Fruit fly (Drosophila melanogaster) whole organism, embryonic: ENCODE data around the gene Gdh.

ENCODE experiments used
- Antp ChIP-seq: fragments of 200-800 bp; sonication (Bioruptor generic); optimal IDR thresholded peaks from 3 replicates; lab custom pipeline; 2016; ENCODE audit warnings: missing biosample characterization, missing genetic modification characterization
- Atf3 ChIP-seq: fragments of 200-800 bp; sonication (Bioruptor generic); optimal IDR thresholded peaks from 3 replicates; lab custom pipeline; 2016; ENCODE audit warnings: missing biosample characterization, missing genetic modification characterization
- BtbVII ChIP-seq: fragments of 200-800 bp; sonication (Bioruptor generic); optimal IDR thresholded peaks from 3 replicates; lab custom pipeline; 2017; ENCODE audit warnings: missing biosample characterization, mild to moderate bottlenecking, missing genetic modification characterization
- CG12391 ChIP-seq: fragments of 200-800 bp; sonication (Bioruptor generic); optimal IDR thresholded peaks from 3 replicates; lab custom pipeline; 2018; ENCODE audit warnings: missing biosample characterization, mild to moderate bottlenecking, missing genetic modification characterization, moderate library complexity
- CG13123 ChIP-seq: fragments of 200-800 bp; sonication (Bioruptor generic); optimal IDR thresholded peaks from 2 replicates; lab custom pipeline; 2016; ENCODE audit warnings: missing biosample characterization, missing genetic modification characterization
- CG14860 ChIP-seq: fragments of 200-800 bp; sonication (Bioruptor generic); IDR thresholded peaks from 3 replicates; pipeline ENCODE4 v1.3.6; 2022; ENCODE audit warnings: missing biosample characterization, missing genetic modification characterization; ENCODE audit not compliant: partially characterized antibody
- CG15011 ChIP-seq: fragments of 200-800 bp; sonication (Bioruptor generic); optimal IDR thresholded peaks from 3 replicates; lab custom pipeline; 2018; ENCODE audit warnings: missing biosample characterization, mild to moderate bottlenecking, missing genetic modification characterization
- CG16779 ChIP-seq: fragments of 200-800 bp; sonication (Bioruptor generic); IDR thresholded peaks from 2 replicates; pipeline ENCODE4 v1.3.6; 2022; ENCODE audit warnings: missing biosample characterization, missing genetic modification characterization
- CG18476 ChIP-seq: fragments of 200-800 bp; sonication (Bioruptor generic); optimal IDR thresholded peaks from 2 replicates; lab custom pipeline; 2016; ENCODE audit warnings: missing biosample characterization, mild to moderate bottlenecking, missing genetic modification characterization
- CG2129 ChIP-seq: fragments of 200-800 bp; sonication (Bioruptor generic); IDR thresholded peaks from 2 replicates; pipeline ENCODE4 v1.3.6; 2022; ENCODE audit warnings: missing biosample characterization, missing genetic modification characterization; ENCODE audit not compliant: partially characterized antibody
- CG2199 ChIP-seq: fragments of 200-800 bp; sonication (Bioruptor generic); IDR thresholded peaks from 3 replicates; pipeline ENCODE4 v1.3.6; 2022; ENCODE audit warnings: missing biosample characterization, missing genetic modification characterization
- CG30431 ChIP-seq: fragments of 200-800 bp; sonication (Bioruptor generic); optimal IDR thresholded peaks from 2 replicates; lab custom pipeline; 2017; ENCODE audit warnings: missing biosample characterization, missing genetic modification characterization
- CG3163 ChIP-seq: fragments of 200-800 bp; sonication (Bioruptor generic); optimal IDR thresholded peaks from 3 replicates; lab custom pipeline; 2016; ENCODE audit warnings: missing biosample characterization, missing genetic modification characterization
- CG34224 ChIP-seq: fragments of 200-800 bp; sonication (Bioruptor generic); IDR thresholded peaks from 3 replicates; pipeline ENCODE4 v1.3.6; 2022; ENCODE audit warnings: missing biosample characterization, missing genetic modification characterization; ENCODE audit not compliant: partially characterized antibody
- CG34376 ChIP-seq: fragments of 200-800 bp; sonication (Bioruptor generic); optimal IDR thresholded peaks from 2 replicates; lab custom pipeline; 2018; ENCODE audit warnings: missing biosample characterization, mild to moderate bottlenecking, missing genetic modification characterization
- CG3726 ChIP-seq: fragments of 200-800 bp; sonication (Bioruptor generic); IDR thresholded peaks from 3 replicates; pipeline ENCODE4, ENCODE4 v1.3.6; 2022; ENCODE audit warnings: missing biosample characterization, missing genetic modification characterization
- CG4282 ChIP-seq: fragments of 200-800 bp; sonication (Bioruptor generic); optimal IDR thresholded peaks from 2 replicates; lab custom pipeline; 2016; ENCODE audit warnings: missing biosample characterization, missing genetic modification characterization
- CG4404 ChIP-seq: fragments of 200-800 bp; sonication (Bioruptor generic); IDR thresholded peaks from 2 replicates; pipeline ENCODE4 v1.3.6; 2022; ENCODE audit warnings: missing biosample characterization, missing genetic modification characterization
- CG5953 ChIP-seq: fragments of 200-800 bp; sonication (Bioruptor generic); IDR thresholded peaks from 2 replicates; pipeline ENCODE4 v1.3.6; 2022; ENCODE audit warnings: missing biosample characterization, missing genetic modification characterization
- CG6765 ChIP-seq: fragments of 200-800 bp; sonication (Bioruptor generic); optimal IDR thresholded peaks from 3 replicates; lab custom pipeline; 2017; ENCODE audit warnings: missing biosample characterization, mild to moderate bottlenecking, missing genetic modification characterization
- CG7271 ChIP-seq: fragments of 200-800 bp; sonication (Bioruptor generic); optimal IDR thresholded peaks from 2 replicates; lab custom pipeline; 2018; ENCODE audit warnings: missing biosample characterization, mild to moderate bottlenecking, missing genetic modification characterization, moderate library complexity
- CG8924 ChIP-seq: fragments of 200-800 bp; optimal IDR thresholded peaks from 3 replicates; lab custom pipeline; 2019; ENCODE audit warnings: missing biosample characterization, mild to moderate bottlenecking, missing genetic modification characterization, moderate library complexity
- CTCF ChIP-seq: fragments of 200-800 bp; sonication (Bioruptor generic); optimal IDR thresholded peaks from 2 replicates; lab custom pipeline; 2017; ENCODE audit warnings: missing biosample characterization, mild to moderate bottlenecking, missing genetic modification characterization, moderate library complexity
- CkIIα-i1 ChIP-seq: fragments of 200-800 bp; sonication (Bioruptor generic); IDR thresholded peaks from 2 replicates; pipeline ENCODE4 v1.3.6; 2022; ENCODE audit warnings: missing biosample characterization, missing genetic modification characterization
- D19B ChIP-seq: fragments of 200-800 bp; sonication (Bioruptor generic); optimal IDR thresholded peaks from 2 replicates; lab custom pipeline; 2017; ENCODE audit warnings: missing biosample characterization, mild to moderate bottlenecking, missing genetic modification characterization
- ERR ChIP-seq: fragments of 200-800 bp; sonication (Bioruptor generic); optimal IDR thresholded peaks from 2 replicates; lab custom pipeline; 2016; ENCODE audit warnings: missing biosample characterization, missing genetic modification characterization
- Ets65A ChIP-seq: fragments of 200-800 bp; sonication (Bioruptor generic); peaks from one replicate; lab custom pipeline; 2016; ENCODE audit warnings: missing biosample characterization, missing genetic modification characterization
- Fer1 ChIP-seq: fragments of 200-800 bp; sonication (Bioruptor generic); optimal IDR thresholded peaks from 2 replicates; lab custom pipeline; 2017; ENCODE audit warnings: missing biosample characterization, mild to moderate bottlenecking, missing genetic modification characterization
- NFAT ChIP-seq: fragments of 200-800 bp; sonication (Bioruptor generic); IDR thresholded peaks from 2 replicates; pipeline ENCODE4 v1.3.6; 2022; ENCODE audit warnings: missing biosample characterization, missing genetic modification characterization
- NK7.1 ChIP-seq: fragments of 200-800 bp; sonication (Bioruptor generic); optimal IDR thresholded peaks from 3 replicates; lab custom pipeline; 2016; ENCODE audit warnings: missing biosample characterization, missing genetic modification characterization
- Ravus ChIP-seq: fragments of 200-800 bp; sonication (Bioruptor generic); IDR thresholded peaks from 2 replicates; pipeline ENCODE4 v1.3.6; 2022; ENCODE audit warnings: missing biosample characterization, missing genetic modification characterization
- Sin3A ChIP-seq: fragments of >200 bp; optimal IDR thresholded peaks from 2 replicates; lab custom pipeline; 2018
- Sox102F ChIP-seq: fragments of 200-800 bp; sonication (Bioruptor generic); optimal IDR thresholded peaks from 2 replicates; lab custom pipeline; 2018; ENCODE audit warnings: missing biosample characterization, mild to moderate bottlenecking, missing genetic modification characterization, moderate library complexity
- Spps ChIP-seq: fragments of 200-800 bp; sonication (Bioruptor generic); optimal IDR thresholded peaks from 2 replicates; lab custom pipeline; 2018; ENCODE audit warnings: missing biosample characterization, mild to moderate bottlenecking, missing genetic modification characterization
- Usf ChIP-seq: fragments of 200-800 bp; sonication (Bioruptor generic); optimal IDR thresholded peaks from 2 replicates; lab custom pipeline; 2017; ENCODE audit warnings: missing genotype, missing biosample characterization, missing genetic modification characterization
- al ChIP-seq: fragments of 200-800 bp; sonication (Bioruptor generic); IDR thresholded peaks from 2 replicates; pipeline ENCODE4 v1.3.6; 2022; ENCODE audit warnings: missing biosample characterization, missing genetic modification characterization
- br ChIP-seq: fragments of >200 bp; optimal IDR thresholded peaks from 2 replicates; lab custom pipeline; 2017
- caup ChIP-seq: fragments of 200-800 bp; sonication (Bioruptor generic); optimal IDR thresholded peaks from 3 replicates; lab custom pipeline; 2017; ENCODE audit warnings: missing biosample characterization, mild to moderate bottlenecking, missing genetic modification characterization, moderate library complexity; ENCODE audit not compliant: severe bottlenecking
- chm ChIP-seq: fragments of 200-800 bp; sonication (Bioruptor generic); IDR thresholded peaks from 2 replicates; pipeline ENCODE4 v1.3.6; 2022; ENCODE audit warnings: missing biosample characterization, missing genetic modification characterization
- danr ChIP-seq: fragments of 200-800 bp; sonication (Bioruptor generic); IDR thresholded peaks from 2 replicates; pipeline ENCODE4 v1.3.6; 2022; ENCODE audit warnings: missing biosample characterization, missing genetic modification characterization
- dmrt11E ChIP-seq: fragments of 200-800 bp; sonication (Bioruptor generic); optimal IDR thresholded peaks from 3 replicates; lab custom pipeline; 2018; ENCODE audit warnings: missing biosample characterization, mild to moderate bottlenecking, missing genetic modification characterization, moderate library complexity
- dmrt99B ChIP-seq: fragments of 200-800 bp; sonication (Bioruptor generic); optimal IDR thresholded peaks from 2 replicates; lab custom pipeline; 2018; ENCODE audit warnings: missing biosample characterization, mild to moderate bottlenecking, missing genetic modification characterization, moderate library complexity
- gcm2 ChIP-seq: fragments of 200-800 bp; sonication (Bioruptor generic); optimal IDR thresholded peaks from 2 replicates; lab custom pipeline; 2016; ENCODE audit warnings: missing biosample characterization, missing genetic modification characterization
- jigr1 ChIP-seq: fragments of 200-800 bp; sonication (Bioruptor generic); IDR thresholded peaks from 3 replicates; pipeline ENCODE4 v1.3.6; 2022; ENCODE audit warnings: missing biosample characterization, missing genetic modification characterization
- ken ChIP-seq: fragments of 200-800 bp; sonication (Bioruptor generic); IDR thresholded peaks from 3 replicates; pipeline ENCODE4 v1.3.6; 2022; ENCODE audit warnings: missing biosample characterization, missing genetic modification characterization
- mam ChIP-seq: fragments of 200-800 bp; sonication (Bioruptor generic); optimal IDR thresholded peaks from 3 replicates; lab custom pipeline; 2016; ENCODE audit warnings: missing biosample characterization, missing genetic modification characterization
- pan ChIP-seq, 4 experiments: fragments of >200 bp in 3 of 4; fragments of 200-800 bp in 1 of 4; sonication (Bioruptor generic) in 1 of 4; optimal IDR thresholded peaks in 3 of 4; IDR thresholded peaks in 1 of 4; 2 replicates each; pipeline versions ENCODE4 v1.3.6 to Lab custom; 2017 to 2022; ENCODE audit warnings: missing biosample characterization in 2 of 4, missing genetic modification characterization in 2 of 4, mixed read lengths in 1 of 4
- pum ChIP-seq: fragments of 200-800 bp; sonication (Bioruptor generic); optimal IDR thresholded peaks from 2 replicates; lab custom pipeline; 2016; ENCODE audit warnings: missing biosample characterization, missing genetic modification characterization
- rib ChIP-seq: fragments of 200-800 bp; sonication (Bioruptor generic); IDR thresholded peaks from 2 replicates; pipeline ENCODE4 v1.3.6; 2022; ENCODE audit warnings: missing biosample characterization, missing genetic modification characterization
- row ChIP-seq: fragments of 200-800 bp; sonication (Bioruptor generic); IDR thresholded peaks from 3 replicates; pipeline ENCODE4 v1.3.6; 2022; ENCODE audit warnings: missing biosample characterization, missing genetic modification characterization
- sens-2 ChIP-seq: fragments of 200-800 bp; sonication (Bioruptor generic); IDR thresholded peaks from 2 replicates; pipeline ENCODE4 v1.3.6; 2022; ENCODE audit warnings: missing biosample characterization, missing genetic modification characterization
- vfl ChIP-seq: fragments of 200-800 bp; sonication (Bioruptor generic); optimal IDR thresholded peaks from 2 replicates; lab custom pipeline; 2016; ENCODE audit warnings: missing biosample characterization, missing genetic modification characterization

Gdh gene

dm6 chr3R:23887096-23887421, 55.8 kb downstream of the Gdh start (continued):
- TF ChIP-seq Sox102F (GFP tag; lab: Kevin White, UChicago) (peak; percentile 96), dmrt11E (tag; lab: Kevin White, UChicago) (peak; percentile 99), CG30431 (GFP tag; lab: Kevin White, UChicago) (peak; percentile 88), row (GFP tag; lab: Robert Waterston, UW) (peak; percentile 97), Atf3 (GFP tag; lab: Kevin White, UChicago) (peak; percentile 19), pan (optimal IDR thresholded peaks at IDR 0.05; lab: Kevin White, UChicago) (no peak), pan (GFP tag; optimal IDR thresholded peaks at IDR 0.05 in 1 of 2, IDR thresholded peaks at IDR 0.05 in 1 of 2) (peak in 1 of 2 experiments; percentile 90), CG18476 (GFP tag; lab: Kevin White, UChicago) (peak; percentile 89), CG3726 (GFP tag; lab: Robert Waterston, UW) (peak; percentile 88), CG4404 (peak; percentile 94), NK7.1 (GFP tag; lab: Kevin White, UChicago) (peak; percentile 8), ERR (GFP tag; lab: Kevin White, UChicago) (no peak), CG16779 (no peak), CG5953 (peak; percentile 81), Sin3A (no peak), mam (peak; percentile 36), CG14860 (no peak), CG3163 (GFP tag; lab: Kevin White, UChicago) (no peak), NFAT (GFP tag; lab: Robert Waterston, UW) (peak; percentile 42; the same call in 1 of the 2 replicates), Ets65A (GFP tag; lab: Kevin White, UChicago) (no peak), rib (GFP tag; lab: Robert Waterston, UW) (peak; percentile 51; the same call in 1 of the 2 replicates), jigr1 (peak; percentile 69; the same call in 2 of the 3 replicates), Ravus (GFP tag; lab: Robert Waterston, UW) (peak; percentile 56), BtbVII (peak; percentile 71), CkIIα-i1 (GFP tag; lab: Robert Waterston, UW) (no peak), br (lab: Kevin White, UChicago) (no peak), CG7271 (peak; percentile 80), CG4282 (GFP tag; lab: Kevin White, UChicago) (no peak), CG2199 (GFP tag; lab: Robert Waterston, UW) (peak; percentile 47; the same call in 1 of the 3 replicates), CG2129 (GFP tag; lab: Robert Waterston, UW) (no peak), al (GFP tag; lab: Robert Waterston, UW) (peak; percentile 54), Fer1 (peak; percentile 78)
- TF ChIP-seq, all 482 proteins: peak for 358

DNA sequence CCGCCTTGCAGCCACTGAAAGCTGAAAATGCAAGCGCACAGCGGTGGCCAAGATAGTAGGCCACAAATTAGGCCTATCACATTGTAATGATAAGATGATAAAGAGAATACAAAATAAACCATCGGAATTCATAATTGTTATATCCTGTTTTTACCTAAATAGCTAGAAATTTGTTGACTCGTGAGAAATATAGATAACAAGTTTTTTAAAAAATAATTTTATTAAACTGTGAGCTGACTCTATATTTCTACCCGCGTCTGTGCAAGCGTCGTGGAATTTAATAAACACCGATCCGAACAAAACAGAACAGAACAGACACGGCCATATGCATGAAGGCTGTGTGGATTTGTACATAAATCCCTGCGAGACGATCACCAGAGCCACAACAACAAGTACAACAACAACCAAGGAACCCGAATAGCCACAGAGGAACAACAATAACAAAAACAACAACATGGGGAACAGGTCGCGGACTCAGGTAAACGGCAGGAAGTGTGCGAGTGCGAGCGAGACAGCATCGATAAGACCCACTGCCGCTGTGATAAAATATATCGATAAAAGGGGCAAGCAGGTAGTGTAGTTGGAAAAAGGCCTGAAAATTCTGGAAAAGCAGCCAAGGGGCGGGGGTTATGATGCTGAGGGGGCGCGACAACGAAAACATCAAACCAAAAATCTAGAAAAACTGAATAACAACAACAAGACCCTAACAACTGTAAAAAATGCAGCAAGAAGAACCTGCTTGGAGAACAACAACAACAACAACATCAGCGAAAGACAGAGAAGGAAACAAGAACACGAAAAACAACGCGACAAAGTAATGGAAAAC, 56.4 kb downstream of the Gdh start:
- TF ChIP-seq CG34224 (GFP tag; lab: Robert Waterston, UW) (no peak), CG34376 (no peak), Antp (peak; percentile 65), chm (GFP tag; lab: Robert Waterston, UW) (peak; percentile 59; the same call in 1 of the 2 replicates), Usf (GFP tag; lab: Kevin White, UChicago) (peak; percentile 76), CG12391 (tag; lab: Kevin White, UChicago) (peak; percentile 94), CTCF (GFP tag; lab: Kevin White, UChicago) (peak; percentile 49), CG15011 (GFP tag; lab: Kevin White, UChicago) (peak; percentile 69), CG8924 (tag; lab: Kevin White, UChicago) (peak; percentile 95), dmrt99B (tag; lab: Kevin White, UChicago) (peak; percentile 92), CG13123 (GFP tag; lab: Kevin White, UChicago) (peak; percentile 20), D19B (GFP tag; lab: Kevin White, UChicago) (no peak), pum (GFP tag; lab: Kevin White, UChicago) (peak; percentile 80), sens-2 (GFP tag; lab: Robert Waterston, UW) (peak; percentile 65; the same call in 1 of the 2 replicates), ken (peak; percentile 76; the same call in 2 of the 3 replicates), danr (GFP tag; lab: Robert Waterston, UW) (peak; percentile 55), caup (GFP tag; lab: Kevin White, UChicago) (peak; percentile 50), Spps (tag; lab: Kevin White, UChicago) (peak; percentile 91), CG6765 (no peak), vfl (GFP tag; lab: Kevin White, UChicago) (peak; percentile 52), gcm2 (GFP tag; lab: Kevin White, UChicago) (peak; percentile 76)
